Fruit fly (Drosophila melanogaster): ENCODE data around the gene Prps.

Gene Prps

DNA sequence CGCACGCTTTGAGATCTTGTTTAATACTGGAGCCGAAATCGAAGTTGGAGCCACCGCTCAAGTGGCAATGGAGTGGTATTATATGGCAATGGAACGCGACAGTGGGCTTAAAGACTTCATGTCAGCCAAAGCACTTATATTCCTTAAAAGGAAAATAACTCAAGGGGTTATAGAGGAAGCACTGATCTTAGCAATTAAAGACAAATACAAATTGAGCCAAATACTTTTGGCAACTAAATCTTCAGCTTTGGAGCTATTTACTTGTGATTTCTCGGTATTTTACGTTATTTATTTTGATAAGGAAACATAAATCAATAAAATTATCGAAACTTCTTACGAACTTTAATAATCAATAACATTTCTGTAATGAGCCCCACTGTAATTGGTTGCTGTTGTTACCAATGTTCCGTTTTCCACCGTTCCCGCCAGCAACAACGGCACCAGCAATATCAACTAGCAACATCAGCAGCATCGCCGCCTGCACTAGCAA lies 47.6 kb upstream of the Prps start (continued):
- TF ChIP-seq slou (GFP tag; optimal IDR thresholded peaks at IDR 0.05) (peak; percentile 19), hb (GFP tag; IDR thresholded peaks at IDR 0.05; ENCODE audit: partially characterized antibody) (no peak), CG2202 (tag; optimal IDR thresholded peaks at IDR 0.05) (peak; percentile 21)

DNA sequence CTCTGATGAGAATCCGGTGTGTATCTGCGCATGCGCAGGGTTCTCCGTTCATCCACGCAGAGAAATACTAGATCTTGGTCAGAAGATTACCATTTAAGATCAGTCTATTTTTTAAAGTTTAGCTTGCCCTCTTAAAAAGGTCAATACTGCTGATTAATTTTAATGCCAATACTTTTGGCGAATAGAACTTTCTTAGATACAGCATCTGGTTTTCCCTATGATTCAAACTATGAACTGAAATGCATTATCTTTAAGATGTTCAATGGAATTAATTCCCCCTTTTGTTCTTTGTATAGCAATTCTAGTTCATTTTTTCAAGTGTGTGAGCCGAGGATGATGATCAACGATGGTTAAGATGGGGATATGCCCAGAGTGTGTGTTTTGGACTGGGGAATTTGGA lies 45.8 kb upstream of the Prps start:
- TF ChIP-seq NK7.1 (GFP tag; optimal IDR thresholded peaks at IDR 0.05) (no peak), CG2875 (GFP tag; optimal IDR thresholded peaks at IDR 0.05) (no peak), pum (GFP tag; optimal IDR thresholded peaks at IDR 0.05) (no peak), prd (optimal IDR thresholded peaks at IDR 0.05) (no peak), prd (GFP tag; IDR thresholded peaks at IDR 0.05) (peak; percentile 24; the same call in 1 of the 3 replicates), fd64A (GFP tag; optimal IDR thresholded peaks at IDR 0.05) (no peak), tap (tag; optimal IDR thresholded peaks at IDR 0.05) (no peak), CG5180 (GFP tag; optimal IDR thresholded peaks at IDR 0.05) (no peak), Xrp1 (GFP tag; IDR thresholded peaks at IDR 0.05) (peak; percentile 33; the same call in 1 of the 2 replicates), Med (GFP tag) (peak; percentile 8), CG14710 (tag; optimal IDR thresholded peaks at IDR 0.05) (peak; percentile 50), dmrt99B (tag; optimal IDR thresholded peaks at IDR 0.05) (peak; percentile 3), sens (GFP tag) (peak; percentile 77), nom (GFP tag; optimal IDR thresholded peaks at IDR 0.05) (peak; percentile 45), CG3838 (GFP tag; optimal IDR thresholded peaks at IDR 0.05) (no peak), grau (tag; optimal IDR thresholded peaks at IDR 0.05) (no peak), dmrt11E (tag; optimal IDR thresholded peaks at IDR 0.05) (peak; percentile 3), Blimp-1 (GFP tag; optimal IDR thresholded peaks at IDR 0.05) (peak; percentile 27), lbe (GFP tag; optimal IDR thresholded peaks at IDR 0.05) (peak; percentile 49), fd96Cb (tag; optimal IDR thresholded peaks at IDR 0.05) (peak; percentile 6), D19A (tag; optimal IDR thresholded peaks at IDR 0.05) (peak; percentile 4), corto (GFP tag; optimal IDR thresholded peaks at IDR 0.05) (peak; percentile 28), CG2712 (tag; optimal IDR thresholded peaks at IDR 0.05) (peak; percentile 40), CG10979 (tag; optimal IDR thresholded peaks at IDR 0.05) (peak; percentile 58), row (GFP tag; IDR thresholded peaks at IDR 0.05) (0 out of 3 replicates have a peak, but pooled peaks have one; percentile 14), h (optimal IDR thresholded peaks at IDR 0.05) (no peak), CG9932 (GFP tag; IDR thresholded peaks at IDR 0.05) (no peak), CG11504 (tag; optimal IDR thresholded peaks at IDR 0.05) (peak; percentile 14), CG6175 (GFP tag; IDR thresholded peaks at IDR 0.05) (no peak), CG4424 (GFP tag; optimal IDR thresholded peaks at IDR 0.05) (peak; percentile 9), CG8765 (GFP tag; IDR thresholded peaks at IDR 0.05) (no peak), CG17829 (tag; optimal IDR thresholded peaks at IDR 0.05) (peak; percentile 18), gem (tag; optimal IDR thresholded peaks at IDR 0.05) (peak; percentile 4), en (GFP tag; optimal IDR thresholded peaks at IDR 0.05) (no peak), Doc3 (GFP tag; IDR thresholded peaks at IDR 0.05; ENCODE audit: partially characterized antibody) (no peak), gsb (GFP tag; IDR thresholded peaks at IDR 0.05) (no peak), Chrac-16 (GFP tag; optimal IDR thresholded peaks at IDR 0.05) (no peak), CG9797 (GFP tag; optimal IDR thresholded peaks at IDR 0.05) (no peak), CG10462 (GFP tag; optimal IDR thresholded peaks at IDR 0.05) (no peak), bsh (GFP tag; optimal IDR thresholded peaks at IDR 0.05) (peak in 1 of 2 experiments; percentile 48), Sox100B (GFP tag; optimal IDR thresholded peaks at IDR 0.05) (peak; percentile 1), CG33557 (GFP tag; optimal IDR thresholded peaks at IDR 0.05) (peak; percentile 1), CTCF (GFP tag; optimal IDR thresholded peaks at IDR 0.05) (no peak), CG16815 (GFP tag; optimal IDR thresholded peaks at IDR 0.05) (no peak), CG1024 (GFP tag; IDR thresholded peaks at IDR 0.05) (no peak), CG18262 (tag; optimal IDR thresholded peaks at IDR 0.05) (peak; percentile 55)

Measured in whole organism, embryonic.